Worm (Caenorhabditis elegans) whole organism, L4 larva: ENCODE results near the gene F14F9.8.

Source experiments
- aly-2 ChIP-seq: sonication (generic microtip); optimal IDR thresholded peaks from 2 replicates; lab custom pipeline; 2018; ENCODE audit warnings: missing biosample characterization, missing genetic modification characterization
- ama-1 ChIP-seq: fragments of 150-350 bp; optimal IDR thresholded peaks from 2 replicates; lab custom pipeline; 2014; ENCODE audit warnings: inconsistent platforms, mixed read lengths
- ceh-82 ChIP-seq: sonication (generic microtip); optimal IDR thresholded peaks from 2 replicates; lab custom pipeline; 2017; ENCODE audit warnings: missing biosample characterization, missing genetic modification characterization
- nhr-28 ChIP-seq: fragments of 150-350 bp; optimal IDR thresholded peaks from 2 replicates; lab custom pipeline; 2014; ENCODE audit warnings: missing biosample characterization, missing genetic modification characterization
- vab-7 ChIP-seq: fragments of 200-800 bp; sonication (Bioruptor generic); IDR thresholded peaks from 2 replicates; pipeline ENCODE4 v1.3.6; 2022; ENCODE audit warnings: missing genetic modification reagents, missing genetic modification characterization, missing compliant biosample characterization

DNA sequence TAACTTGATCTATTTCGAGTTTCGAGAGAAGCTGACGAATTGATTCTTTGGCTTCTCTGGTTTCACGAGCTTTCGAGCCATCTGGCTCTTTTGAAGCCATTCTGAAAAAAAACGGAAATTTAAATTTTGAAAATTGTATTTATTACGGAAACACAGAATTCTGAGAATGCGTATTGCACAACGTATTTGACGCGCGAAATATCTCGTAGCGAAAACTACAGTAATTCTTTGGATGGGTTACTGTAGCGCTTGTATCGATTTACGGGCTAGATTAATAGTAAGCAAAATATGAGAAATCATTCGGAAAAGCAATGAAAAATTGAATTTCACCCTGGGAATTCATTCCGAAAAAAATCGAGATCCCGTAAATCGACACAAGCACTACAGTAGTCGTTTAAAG is 16.5 kb upstream of the F14F9.8 start, which contains the start of gene C04F5.8:
- no peak for TF ChIP-seq ceh-82 (tag; lab: Kevin White, UChicago)
- no peak for TF ChIP-seq nhr-28 (tag; lab: Kevin White, UChicago)
- no peak for TF ChIP-seq vab-7
- TF ChIP-seq ama-1 = no peak
- no peak for TF ChIP-seq aly-2 (tag; lab: Kevin White, UChicago)
